Worm (Caenorhabditis elegans) whole organism, L4/young adult: ENCODE data around the gene fbxl-1.

Experiments used
- W03F9.2 ChIP-seq: fragments of 150-350 bp; optimal IDR thresholded peaks from 2 replicates; lab custom pipeline; 2014; ENCODE audit warnings: missing biosample characterization, missing genetic modification characterization
- dao-5 ChIP-seq: sonication (generic microtip); optimal IDR thresholded peaks from 2 replicates; lab custom pipeline; 2016; ENCODE audit warnings: missing genotype, missing genetic modification characterization, moderate library complexity, missing compliant biosample characterization
- him-1 ChIP-seq: sonication (generic microtip); optimal IDR thresholded peaks from 2 replicates; lab custom pipeline; 2016; ENCODE audit warnings: missing genotype, missing genetic modification reagents, missing genetic modification characterization, missing compliant biosample characterization

Gene fbxl-1

DNA sequence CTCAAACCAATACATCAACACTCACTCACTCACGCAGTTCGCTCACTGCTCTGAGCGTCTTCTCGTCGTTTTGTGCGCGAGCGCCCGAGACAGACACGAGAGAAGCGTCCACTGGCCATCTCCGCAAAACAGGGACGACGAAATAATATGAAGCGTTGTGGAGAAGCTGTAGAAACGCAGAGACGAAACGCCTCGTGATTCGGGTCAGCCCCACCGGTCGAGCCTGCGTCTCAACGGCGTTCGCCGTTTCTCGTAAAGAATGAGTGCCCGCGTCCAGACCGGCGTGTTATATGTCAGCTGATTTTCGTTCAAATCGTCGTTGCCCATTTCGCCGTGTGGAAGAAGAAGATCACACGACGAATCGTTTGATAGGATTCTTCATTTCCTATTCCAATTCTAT lies at the start of gene fbxl-1:
TSS of gene fbxl-1 (plus strand) at position 320 of the 400 bp plus-strand sequence.
- TF ChIP-seq dao-5 (tag; lab: Kevin White, UChicago) = no peak
- TF ChIP-seq him-1 (tag; lab: Kevin White, UChicago) = peak; percentile 84
- TF ChIP-seq W03F9.2 (tag; lab: Kevin White, UChicago) = peak; percentile 2

ce11 chrIII:8178924-8179323 lies 48.7 kb upstream of the fbxl-1 start, which contains the start of gene C50C3.5:
C50C3.5 (plus strand) TSS chrIII:8179224.
- TF ChIP-seq W03F9.2 (tag; lab: Kevin White, UChicago) (no peak), him-1 (tag; lab: Kevin White, UChicago) (no peak), dao-5 (tag; lab: Kevin White, UChicago) (no peak)

DNA sequence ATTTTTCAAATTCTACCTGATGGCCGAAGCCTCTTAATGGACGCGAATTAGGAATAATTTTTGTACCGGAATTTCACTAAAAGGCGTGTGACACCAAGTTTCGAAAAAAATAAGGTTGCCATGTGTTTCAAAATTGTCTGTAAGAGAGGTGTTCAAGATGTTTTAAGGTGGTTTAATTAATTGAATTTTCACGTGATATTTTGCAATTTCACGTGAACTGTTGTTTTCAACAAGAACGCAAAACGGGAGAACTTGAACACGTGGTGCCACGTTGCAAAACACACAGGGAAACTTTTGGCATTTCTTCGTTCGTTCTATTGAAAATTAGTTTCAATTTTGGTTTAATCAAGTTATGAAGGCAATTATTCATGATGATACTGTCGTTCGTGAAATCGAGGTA lies 46.0 kb upstream of the fbxl-1 start, which contains the start of gene spc-2:
TSS of gene spc-2 (plus strand) at position 301 of the 400 bp plus-strand sequence.
- TF ChIP-seq dao-5 (tag; lab: Kevin White, UChicago) (no peak), him-1 (tag; lab: Kevin White, UChicago) (no peak), W03F9.2 (tag; lab: Kevin White, UChicago) (no peak)

ce11 chrIII:8182573-8182972 lies 45.1 kb upstream of the fbxl-1 start:
- TF ChIP-seq W03F9.2 (tag; lab: Kevin White, UChicago) (no peak), him-1 (tag; lab: Kevin White, UChicago) (no peak), dao-5 (tag; lab: Kevin White, UChicago) (no peak)

DNA sequence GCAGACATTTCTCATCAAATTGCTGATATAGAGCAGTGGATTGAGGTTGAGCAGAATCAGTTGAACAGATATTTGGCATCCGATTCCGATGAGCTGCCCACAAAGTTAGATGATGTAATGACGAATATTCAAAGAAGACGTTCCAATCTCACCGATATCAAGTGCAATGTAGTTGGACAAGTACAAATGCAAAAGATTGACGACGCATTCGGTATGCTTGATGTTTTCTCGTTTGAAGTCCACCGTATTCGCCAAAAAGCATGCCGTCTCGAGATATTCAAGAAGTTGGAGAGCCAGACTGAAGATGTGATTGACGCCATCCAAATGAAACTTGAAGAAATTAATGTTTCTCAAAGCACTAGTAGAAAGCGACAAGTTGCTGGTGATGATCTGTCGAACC lies 42.5 kb upstream of the fbxl-1 start:
- TF ChIP-seq him-1 (tag; lab: Kevin White, UChicago) (no peak), dao-5 (tag; lab: Kevin White, UChicago) (no peak), W03F9.2 (tag; lab: Kevin White, UChicago) (no peak)

ce11 chrIII:8190505-8190904 lies 37.1 kb upstream of the fbxl-1 start, which contains the start of gene C50C3.19:
C50C3.19 (plus strand) TSS chrIII:8190805.
- TF ChIP-seq him-1 (tag; lab: Kevin White, UChicago) = no peak
- no peak for TF ChIP-seq W03F9.2 (tag; lab: Kevin White, UChicago)
- no peak for TF ChIP-seq dao-5 (tag; lab: Kevin White, UChicago)

DNA sequence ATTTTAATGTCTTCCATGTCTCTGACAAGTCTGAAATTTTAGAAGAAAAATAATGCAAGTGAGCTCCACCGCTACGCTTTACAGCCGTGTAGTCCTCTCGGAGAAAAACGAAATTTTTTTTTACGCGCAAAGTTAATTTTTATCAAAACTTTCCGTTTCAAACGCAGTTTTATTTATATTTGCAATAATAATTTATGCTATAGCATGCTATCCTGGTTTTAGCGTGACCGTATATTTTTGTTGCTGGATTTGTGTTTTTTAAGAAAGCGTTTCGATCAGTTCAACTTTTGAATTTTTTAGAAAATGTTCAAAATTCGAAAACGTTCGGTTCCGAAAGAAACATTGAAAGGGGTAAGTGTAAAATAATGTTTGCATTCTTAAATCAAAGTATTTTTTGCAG lies 35.9 kb upstream of the fbxl-1 start, which contains the start of gene C50C3.1:
TSS of gene C50C3.1 (plus strand) at position 301 of the 400 bp plus-strand sequence.
- TF ChIP-seq dao-5 (tag; lab: Kevin White, UChicago) = no peak
- TF ChIP-seq W03F9.2 (tag; lab: Kevin White, UChicago) = no peak
- TF ChIP-seq him-1 (tag; lab: Kevin White, UChicago) = no peak

DNA sequence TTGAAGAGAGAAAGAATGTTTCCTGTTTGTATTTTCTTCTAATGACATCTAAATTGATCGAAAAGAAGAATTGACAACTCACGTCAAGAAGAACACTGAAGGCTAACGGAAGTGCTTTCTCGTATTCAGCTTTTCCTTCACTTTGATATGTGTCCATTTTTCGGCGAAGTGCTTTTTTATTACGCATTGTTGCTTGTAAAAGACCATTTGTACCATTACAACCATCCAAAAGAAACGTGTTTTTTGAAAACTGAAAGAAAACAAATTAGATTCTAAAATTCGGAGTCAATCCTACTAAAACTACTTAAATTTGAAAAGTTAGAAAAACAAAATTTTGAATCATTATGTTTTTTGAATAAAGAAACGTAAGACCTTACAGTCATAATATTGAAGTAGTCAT lies 28.6 kb upstream of the fbxl-1 start:
- no peak for TF ChIP-seq dao-5 (tag; lab: Kevin White, UChicago)
- TF ChIP-seq him-1 (tag; lab: Kevin White, UChicago) = no peak
- no peak for TF ChIP-seq W03F9.2 (tag; lab: Kevin White, UChicago)

ce11 chrIII:8201117-8201516 lies 26.5 kb upstream of the fbxl-1 start, which contains the start of gene unc-36:
unc-36 (minus strand) TSS chrIII:8201217.
- TF ChIP-seq him-1 (tag; lab: Kevin White, UChicago) (no peak), dao-5 (tag; lab: Kevin White, UChicago) (no peak), W03F9.2 (tag; lab: Kevin White, UChicago) (no peak)

ce11 chrIII:8201760-8202159 lies 25.9 kb upstream of the fbxl-1 start:
- TF ChIP-seq W03F9.2 (tag; lab: Kevin White, UChicago) (peak; percentile 25), him-1 (tag; lab: Kevin White, UChicago) (peak; percentile 42), dao-5 (tag; lab: Kevin White, UChicago) (no peak)

ce11 chrIII:8202754-8203153 lies 24.9 kb upstream of the fbxl-1 start, which contains the start of gene snb-5:
snb-5 (plus strand) TSS chrIII:8203054.
- TF ChIP-seq W03F9.2 (tag; lab: Kevin White, UChicago) (no peak), dao-5 (tag; lab: Kevin White, UChicago) (no peak), him-1 (tag; lab: Kevin White, UChicago) (no peak)

- no peak for TF ChIP-seq W03F9.2 (tag; lab: Kevin White, UChicago)
- no peak for TF ChIP-seq him-1 (tag; lab: Kevin White, UChicago)
- no peak for TF ChIP-seq dao-5 (tag; lab: Kevin White, UChicago)
Measured at ce11 chrIII:8209775-8210174, 17.9 kb upstream of the fbxl-1 start, which contains the start of gene C30A5.10. C30A5.10 (minus strand) TSS chrIII:8209875.

- TF ChIP-seq W03F9.2 (tag; lab: Kevin White, UChicago) (no peak), him-1 (tag; lab: Kevin White, UChicago) (no peak), dao-5 (tag; lab: Kevin White, UChicago) (no peak)
Measured at ce11 chrIII:8211562-8211961, 16.1 kb upstream of the fbxl-1 start.

DNA sequence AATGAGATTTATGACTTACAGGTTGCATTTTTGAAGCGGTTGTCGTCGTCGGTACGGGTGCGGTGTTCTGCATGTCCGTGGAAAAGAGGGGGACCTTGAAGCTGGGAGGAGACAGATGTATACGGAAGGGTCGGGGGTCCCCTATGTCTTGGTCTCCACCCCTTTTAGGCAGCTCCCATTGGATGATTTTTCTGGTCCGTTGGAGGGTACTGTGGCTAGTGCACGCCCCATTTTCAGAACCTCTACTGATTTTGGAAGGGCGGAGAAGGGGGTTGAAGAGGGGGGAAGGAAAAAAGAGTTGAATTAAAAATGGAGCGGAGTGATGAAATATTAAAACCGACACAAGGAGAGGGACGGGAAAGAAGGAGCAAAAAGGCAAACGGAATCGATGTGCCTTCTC lies 11.4 kb upstream of the fbxl-1 start, which contains the start of gene unc-86:
TSS of gene unc-86 (minus strand) at position 113 of the 400 bp plus-strand sequence.
- no peak for TF ChIP-seq him-1 (tag; lab: Kevin White, UChicago)
